Worm (Caenorhabditis elegans): ENCODE data around the gene F18H3.4.

Gene F18H3.4

ce11 chrX:13506043-13506442, 22.8 kb upstream of the F18H3.4 start:
- no peak for TF ChIP-seq ztf-29 (GFP tag; IDR thresholded peaks at IDR 0.05)
- TF ChIP-seq cog-1 (tag; optimal IDR thresholded peaks at IDR 0.05), result no peak
- TF ChIP-seq ref-1 (GFP tag; conservative IDR thresholded peaks at IDR 0.05), result no peak
- TF ChIP-seq tab-1 (GFP tag; IDR thresholded peaks at IDR 0.05), result no peak
- no peak for TF ChIP-seq klf-2 (GFP tag; conservative IDR thresholded peaks at IDR 0.05)

ce11 chrX:13506493-13506892, 22.4 kb upstream of the F18H3.4 start:
- TF ChIP-seq ztf-29 (GFP tag; IDR thresholded peaks at IDR 0.05) (no peak), med-1 (GFP tag; optimal IDR thresholded peaks at IDR 0.05; ENCODE audit: insufficient read depth) (no peak), flt-1 (GFP tag; IDR thresholded peaks at IDR 0.05) (no peak), cog-1 (tag; optimal IDR thresholded peaks at IDR 0.05) (no peak), klf-2 (GFP tag; conservative IDR thresholded peaks at IDR 0.05) (no peak), T22C8.4 (GFP tag; IDR thresholded peaks at IDR 0.05) (no peak)

- no peak for TF ChIP-seq flt-1 (GFP tag; IDR thresholded peaks at IDR 0.05)
These were observed 21.7 kb upstream of the F18H3.4 start, which contains the start of gene H06A10.1 for ce11 chrX:13507233-13507632. TSS of gene H06A10.1 (plus strand) at chrX:13507533.

ce11 chrX:13510234-13510837, 18.6 kb upstream of the F18H3.4 start:
- TF ChIP-seq T22C8.4 (GFP tag; IDR thresholded peaks at IDR 0.05) (no peak), ztf-29 (GFP tag; IDR thresholded peaks at IDR 0.05) (no peak), tab-1 (GFP tag; IDR thresholded peaks at IDR 0.05) (no peak)

- no peak for TF ChIP-seq med-1 (GFP tag; optimal IDR thresholded peaks at IDR 0.05; ENCODE audit: insufficient read depth)
- TF ChIP-seq ref-1 (GFP tag; conservative IDR thresholded peaks at IDR 0.05), result no peak
- no peak for TF ChIP-seq T22C8.4 (GFP tag; IDR thresholded peaks at IDR 0.05)
- TF ChIP-seq ztf-29 (GFP tag; IDR thresholded peaks at IDR 0.05), result no peak
- TF ChIP-seq flt-1 (GFP tag; IDR thresholded peaks at IDR 0.05), result no peak
- no peak for TF ChIP-seq klf-2 (GFP tag; conservative IDR thresholded peaks at IDR 0.05)
- no peak for TF ChIP-seq ztf-23 (GFP tag; IDR thresholded peaks at IDR 0.05)
- no peak for TF ChIP-seq tab-1 (GFP tag; IDR thresholded peaks at IDR 0.05)
- TF ChIP-seq cog-1 (tag; optimal IDR thresholded peaks at IDR 0.05), result no peak
These were observed 17.9 kb upstream of the F18H3.4 start, which contains the start of gene col-185 for ce11 chrX:13510997-13511396. TSS of gene col-185 (minus strand) at chrX:13511097.

- TF ChIP-seq med-1 (GFP tag; optimal IDR thresholded peaks at IDR 0.05; ENCODE audit: insufficient read depth) (peak; percentile 55), T22C8.4 (GFP tag; IDR thresholded peaks at IDR 0.05) (peak; percentile 89), ztf-29 (GFP tag; IDR thresholded peaks at IDR 0.05) (peak; percentile 89), ref-1 (GFP tag; conservative IDR thresholded peaks at IDR 0.05) (peak; percentile 67), cog-1 (tag; optimal IDR thresholded peaks at IDR 0.05) (peak; percentile 70), ztf-23 (GFP tag; IDR thresholded peaks at IDR 0.05) (peak; percentile 91), flt-1 (GFP tag; IDR thresholded peaks at IDR 0.05) (peak; percentile 93), tab-1 (GFP tag; IDR thresholded peaks at IDR 0.05) (peak; percentile 92), klf-2 (GFP tag; conservative IDR thresholded peaks at IDR 0.05) (peak; percentile 77)
These were observed 17.1 kb upstream of the F18H3.4 start for ce11 chrX:13511796-13512195.

ce11 chrX:13514384-13514783, 14.5 kb upstream of the F18H3.4 start:
- TF ChIP-seq ref-1 (GFP tag; conservative IDR thresholded peaks at IDR 0.05), result no peak
- TF ChIP-seq tab-1 (GFP tag; IDR thresholded peaks at IDR 0.05), result no peak
- TF ChIP-seq cog-1 (tag; optimal IDR thresholded peaks at IDR 0.05), result peak; percentile 59
- TF ChIP-seq flt-1 (GFP tag; IDR thresholded peaks at IDR 0.05), result no peak
- TF ChIP-seq med-1 (GFP tag; optimal IDR thresholded peaks at IDR 0.05; ENCODE audit: insufficient read depth), result no peak
- TF ChIP-seq ztf-29 (GFP tag; IDR thresholded peaks at IDR 0.05), result no peak
- TF ChIP-seq klf-2 (GFP tag; conservative IDR thresholded peaks at IDR 0.05), result no peak
- peak; percentile 78 for TF ChIP-seq T22C8.4 (GFP tag; IDR thresholded peaks at IDR 0.05)
- TF ChIP-seq ztf-23 (GFP tag; IDR thresholded peaks at IDR 0.05), result no peak

ce11 chrX:13518861-13519713, 9.8 kb upstream of the F18H3.4 start, which contains the start of the genes cdk-4 and F18H3.1:
TSS of gene cdk-4 (minus strand) at chrX:13518911.
TSS of gene F18H3.1 (plus strand) at chrX:13519663.
- TF ChIP-seq cog-1 (tag; optimal IDR thresholded peaks at IDR 0.05), result peak; percentile 64
- TF ChIP-seq ref-1 (GFP tag; conservative IDR thresholded peaks at IDR 0.05), result no peak
- no peak for TF ChIP-seq tab-1 (GFP tag; IDR thresholded peaks at IDR 0.05)
- no peak for TF ChIP-seq med-1 (GFP tag; optimal IDR thresholded peaks at IDR 0.05; ENCODE audit: insufficient read depth)
- TF ChIP-seq flt-1 (GFP tag; IDR thresholded peaks at IDR 0.05), result peak; percentile 70; the same call in 1 of the 2 replicates

- no peak for TF ChIP-seq T22C8.4 (GFP tag; IDR thresholded peaks at IDR 0.05)
- TF ChIP-seq ref-1 (GFP tag; conservative IDR thresholded peaks at IDR 0.05), result no peak
- no peak for TF ChIP-seq ztf-29 (GFP tag; IDR thresholded peaks at IDR 0.05)
- TF ChIP-seq flt-1 (GFP tag; IDR thresholded peaks at IDR 0.05), result no peak
- TF ChIP-seq klf-2 (GFP tag; conservative IDR thresholded peaks at IDR 0.05), result no peak
- TF ChIP-seq cog-1 (tag; optimal IDR thresholded peaks at IDR 0.05), result no peak
- TF ChIP-seq tab-1 (GFP tag; IDR thresholded peaks at IDR 0.05), result no peak
- TF ChIP-seq ztf-23 (GFP tag; IDR thresholded peaks at IDR 0.05), result no peak
These were observed 3.8 kb upstream of the F18H3.4 start for ce11 chrX:13525094-13525493.
